Worm (Caenorhabditis elegans): Measurements from ENCODE around the gene ZK180.7.

DNA sequence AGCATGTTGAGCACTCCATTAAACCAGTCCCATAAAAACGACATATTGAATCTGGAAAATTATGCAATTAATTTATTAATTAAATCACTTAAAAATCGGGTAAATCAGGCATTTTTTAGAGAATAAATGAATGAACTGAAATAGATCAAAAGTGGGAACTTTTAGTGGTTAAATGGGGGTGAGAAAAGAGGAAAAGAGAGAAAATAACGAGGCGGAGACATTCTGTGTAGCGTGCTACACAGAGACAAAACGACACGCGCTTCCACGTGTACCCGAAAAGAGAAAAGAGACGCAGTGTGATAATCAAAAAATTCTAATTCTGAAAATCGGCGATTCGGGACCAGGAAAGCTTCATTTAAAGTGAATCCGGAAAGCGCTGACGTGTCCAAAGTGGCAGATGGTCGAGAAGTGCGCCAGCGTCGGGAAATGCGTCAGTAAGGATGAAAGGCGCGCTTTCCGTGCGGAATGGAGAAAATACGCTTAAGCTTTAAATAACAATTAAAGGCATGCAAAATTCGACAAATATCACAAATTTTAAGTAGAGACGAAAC is 23.0 kb downstream of the ZK180.7 start, which contains the start of gene sar-1:
- TF ChIP-seq W03F9.2 (tag; optimal IDR thresholded peaks at IDR 0.05) (peak; percentile 68), him-1 (tag; optimal IDR thresholded peaks at IDR 0.05) (peak; percentile 71)
